Worm (Caenorhabditis elegans): ENCODE results near the gene R08E3.1.

DNA sequence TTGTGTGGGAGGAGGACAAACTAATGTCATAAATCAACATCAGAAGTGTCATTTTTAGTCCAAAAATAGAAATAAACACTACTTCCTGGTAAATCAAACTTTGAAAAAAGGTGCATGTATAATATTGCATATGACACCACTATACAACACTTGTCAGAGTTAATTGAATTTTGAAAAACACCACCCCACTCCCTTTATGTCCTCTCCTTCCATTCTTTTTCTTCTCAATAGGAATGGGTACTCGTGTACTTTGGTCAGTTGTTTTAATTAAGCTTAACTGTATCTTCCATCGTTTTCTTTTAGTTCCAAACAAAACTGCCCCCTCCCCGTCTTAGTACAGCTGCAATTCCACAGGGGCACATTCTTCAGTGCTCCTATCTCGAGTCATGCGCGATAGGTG, 34.9 kb upstream of the R08E3.1 start:
- no peak for TF ChIP-seq him-1 (tag; optimal IDR thresholded peaks at IDR 0.05)
- no peak for TF ChIP-seq dao-5 (tag; optimal IDR thresholded peaks at IDR 0.05)
- TF ChIP-seq W03F9.2 (tag; optimal IDR thresholded peaks at IDR 0.05) = no peak

Data from whole organism, L4/young adult.